Fruit fly (Drosophila melanogaster) whole organism, prepupa: ENCODE measurements around the gene CG14220.

Experiments used
- CG34406 ChIP-seq: fragments of 200-800 bp; sonication (Bioruptor generic); optimal IDR thresholded peaks from 3 replicates; lab custom pipeline; 2016; ENCODE audit warnings: missing biosample characterization, missing genetic modification characterization
- CG7368 ChIP-seq: fragments of 200-800 bp; sonication (Bioruptor generic); optimal IDR thresholded peaks from 3 replicates; lab custom pipeline; 2016; ENCODE audit warnings: missing biosample characterization, missing genetic modification characterization
- Hr39 ChIP-seq: fragments of 200-800 bp; sonication (Bioruptor generic); optimal IDR thresholded peaks from 2 replicates; lab custom pipeline; 2016; ENCODE audit warnings: missing biosample characterization, missing genetic modification characterization
- Lpt ChIP-seq: fragments of 200-800 bp; sonication (Bioruptor generic); optimal IDR thresholded peaks from 3 replicates; lab custom pipeline; 2016; ENCODE audit warnings: missing biosample characterization, missing genetic modification characterization
- acj6 ChIP-seq: fragments of 200-800 bp; sonication (Bioruptor generic); optimal IDR thresholded peaks from 3 replicates; lab custom pipeline; 2016; ENCODE audit warnings: missing biosample characterization, missing genetic modification characterization

DNA sequence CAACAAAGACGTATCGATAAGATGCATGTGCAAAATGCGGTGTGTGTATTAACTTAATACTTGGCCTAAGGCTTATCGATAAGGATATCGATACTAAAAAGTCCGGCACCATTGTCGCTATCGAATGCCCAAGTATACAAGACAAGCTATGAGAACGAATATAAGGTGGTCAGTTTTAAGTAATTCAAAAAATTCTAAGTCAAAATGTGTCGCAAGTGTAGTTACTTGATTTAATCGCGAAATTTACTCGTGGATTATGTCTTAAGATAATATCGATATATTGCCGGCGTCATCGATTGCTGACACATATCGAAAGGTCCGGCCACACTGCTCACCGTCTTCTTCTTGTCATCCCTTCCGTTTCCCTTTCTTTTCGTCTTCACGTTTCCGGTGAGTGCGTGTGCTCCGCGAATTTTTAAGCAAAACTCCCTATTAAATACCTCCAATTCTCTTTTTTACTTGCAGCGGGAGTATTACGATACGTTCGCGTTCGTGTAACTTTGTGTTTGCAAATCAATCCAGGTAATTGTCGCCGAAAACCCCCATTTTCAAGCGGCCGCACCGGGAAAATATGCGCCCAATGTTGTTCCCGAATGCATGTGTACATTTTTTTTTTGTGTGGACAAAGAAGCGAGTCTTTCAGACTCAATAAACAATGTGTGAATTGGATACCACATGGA, 3.8 kb downstream of the CG14220 start, which contains the start of gene RpS10b:
- TF ChIP-seq Lpt (peak; percentile 51), Hr39 (peak; percentile 77), CG7368 (peak; percentile 86), acj6 (GFP tag; lab: Kevin White, UChicago) (peak; percentile 79), CG34406 (GFP tag; lab: Kevin White, UChicago) (peak; percentile 87)
